Worm (Caenorhabditis elegans) whole organism, L4 larva: ENCODE data around the gene djr-1.1.

ENCODE experiments used
- D1046.2 ChIP-seq: fragments of 200-800 bp; sonication (Bioruptor generic); IDR thresholded peaks from 2 replicates; pipeline ENCODE4 v1.3.6; 2022; ENCODE audit warnings: missing genetic modification characterization, missing compliant biosample characterization
- F37D6.2 ChIP-seq: sonication (generic microtip); optimal IDR thresholded peaks from 2 replicates; lab custom pipeline; 2016; ENCODE audit warnings: mild to moderate bottlenecking, missing genetic modification characterization, missing compliant biosample characterization
- F44E2.7 ChIP-seq: fragments of 200-800 bp; sonication (Bioruptor generic); IDR thresholded peaks from 2 replicates; pipeline ENCODE4 v2.1.2; 2022; ENCODE audit warnings: missing genetic modification characterization, missing compliant biosample characterization
- F49E8.2 ChIP-seq: sonication (generic microtip); optimal IDR thresholded peaks from 2 replicates; lab custom pipeline; 2016; ENCODE audit warnings: missing compliant biosample characterization, mild to moderate bottlenecking, missing genetic modification characterization, borderline replicate concordance
- R02D3.7 ChIP-seq: fragments of 150-350 bp; sonication (generic microtip); optimal IDR thresholded peaks from 3 replicates; lab custom pipeline; 2014; ENCODE audit warnings: missing biosample characterization, missing genetic modification characterization
- ZK337.2 ChIP-seq: fragments of 200-800 bp; sonication (Bioruptor generic); IDR thresholded peaks from 2 replicates; pipeline ENCODE4 v1.3.6; 2022; ENCODE audit warnings: missing genetic modification reagents, missing genetic modification characterization, missing compliant biosample characterization
- aly-2 ChIP-seq: sonication (generic microtip); optimal IDR thresholded peaks from 2 replicates; lab custom pipeline; 2018; ENCODE audit warnings: missing biosample characterization, missing genetic modification characterization
- ama-1 ChIP-seq: fragments of 150-350 bp; optimal IDR thresholded peaks from 2 replicates; lab custom pipeline; 2014; ENCODE audit warnings: inconsistent platforms, mixed read lengths
- arid-1 ChIP-seq: fragments of 200-800 bp; sonication (Bioruptor generic); conservative IDR thresholded peaks from 2 replicates; pipeline ENCODE4 v1.3.6; 2022; ENCODE audit warnings: missing genetic modification reagents, missing genetic modification characterization, missing compliant biosample characterization
- attf-4 ChIP-seq: sonication (generic microtip); optimal IDR thresholded peaks from 3 replicates; lab custom pipeline; 2017; ENCODE audit warnings: missing biosample characterization, missing genetic modification characterization
- ceh-20 ChIP-seq: fragments of 200-800 bp; sonication (Bioruptor generic); IDR thresholded peaks from 2 replicates; pipeline ENCODE4 v1.3.6; 2022; ENCODE audit warnings: missing genetic modification reagents, missing genetic modification characterization, missing compliant biosample characterization
- ceh-28 ChIP-seq: fragments of 150-350 bp; optimal IDR thresholded peaks from 2 replicates; lab custom pipeline; 2014; ENCODE audit warnings: missing biosample characterization, missing genetic modification reagents, missing genetic modification characterization
- ceh-32 ChIP-seq: sonication (generic microtip); optimal IDR thresholded peaks from 2 replicates; lab custom pipeline; 2016; ENCODE audit warnings: mild to moderate bottlenecking, missing genetic modification characterization, missing compliant biosample characterization; ENCODE audit not compliant: poor library complexity
- ctbp-1 ChIP-seq: fragments of 200-800 bp; sonication (Bioruptor generic); IDR thresholded peaks from 2 replicates; pipeline ENCODE4 v1.3.6; 2022; ENCODE audit warnings: missing genetic modification reagents, missing genetic modification characterization, missing compliant biosample characterization
- daf-12 ChIP-seq: fragments of 150-350 bp; optimal IDR thresholded peaks from 2 replicates; lab custom pipeline; 2014; ENCODE audit warnings: missing biosample characterization, missing genetic modification reagents, missing genetic modification characterization
- dmd-6 ChIP-seq: fragments of 200-800 bp; sonication (Bioruptor generic); IDR thresholded peaks from 2 replicates; pipeline ENCODE4 v1.3.6; 2022; ENCODE audit warnings: missing genetic modification reagents, missing genetic modification characterization, missing compliant biosample characterization
- dmd-8 ChIP-seq: fragments of 200-800 bp; sonication (Bioruptor generic); IDR thresholded peaks from 2 replicates; pipeline ENCODE4 v1.3.6; 2022; ENCODE audit warnings: missing genetic modification characterization, missing compliant biosample characterization
- dmd-9 ChIP-seq: fragments of 200-800 bp; sonication (Bioruptor generic); IDR thresholded peaks from 2 replicates; pipeline ENCODE4 v1.3.6; 2022; ENCODE audit warnings: missing genetic modification reagents, missing genetic modification characterization, missing compliant biosample characterization
- dpl-1 ChIP-seq: fragments of 150-350 bp; optimal IDR thresholded peaks from 2 replicates; lab custom pipeline; 2014; ENCODE audit warnings: missing biosample characterization, missing genetic modification reagents, missing genetic modification characterization
- duxl-1 ChIP-seq: sonication (generic microtip); optimal IDR thresholded peaks from 2 replicates; lab custom pipeline; 2016; ENCODE audit warnings: mild to moderate bottlenecking, missing genetic modification characterization, moderate library complexity, missing compliant biosample characterization; ENCODE audit not compliant: poor library complexity
- dve-1 ChIP-seq: sonication (generic microtip); optimal IDR thresholded peaks from 2 replicates; lab custom pipeline; 2017; ENCODE audit warnings: antibody characterized with exemption, mild to moderate bottlenecking, missing genetic modification characterization, missing compliant biosample characterization; ENCODE audit not compliant: insufficient read depth
- gei-8 ChIP-seq: fragments of 200-800 bp; sonication (Bioruptor generic); optimal IDR thresholded peaks from 2 replicates; lab custom pipeline; 2018; ENCODE audit warnings: mild to moderate bottlenecking, missing genetic modification characterization, missing compliant biosample characterization
- hlh-11 ChIP-seq: fragments of 200-800 bp; sonication (Bioruptor generic); optimal IDR thresholded peaks from 2 replicates; lab custom pipeline; 2018; ENCODE audit warnings: mild to moderate bottlenecking, missing genetic modification characterization, missing compliant biosample characterization
- hlh-30 ChIP-seq: sonication (generic microtip); optimal IDR thresholded peaks from 2 replicates; lab custom pipeline; 2017; ENCODE audit warnings: antibody characterized with exemption, mild to moderate bottlenecking, missing genetic modification characterization, missing compliant biosample characterization; ENCODE audit not compliant: insufficient read depth
- lim-7 ChIP-seq: fragments of 200-800 bp; sonication (Bioruptor generic); IDR thresholded peaks from 2 replicates; pipeline ENCODE4 v1.3.6; 2022; ENCODE audit warnings: missing genetic modification characterization, missing compliant biosample characterization
- lin-13 ChIP-seq: fragments of 150-350 bp; optimal IDR thresholded peaks from 2 replicates; lab custom pipeline; 2014; ENCODE audit warnings: missing biosample characterization, missing genetic modification reagents, missing genetic modification characterization
- lin-15B ChIP-seq: fragments of 150-350 bp; sonication (generic microtip); optimal IDR thresholded peaks from 3 replicates; lab custom pipeline; 2014; ENCODE audit warnings: missing biosample characterization, missing genetic modification characterization
- lin-39 ChIP-seq: fragments of 150-350 bp; optimal IDR thresholded peaks from 2 replicates; lab custom pipeline; 2014; ENCODE audit warnings: missing biosample characterization, missing genetic modification reagents, missing genetic modification characterization
- lir-3 ChIP-seq: sonication (generic microtip); optimal IDR thresholded peaks from 2 replicates; lab custom pipeline; 2016; ENCODE audit warnings: mild to moderate bottlenecking, missing genetic modification characterization, missing compliant biosample characterization
- mdl-1 ChIP-seq, 2 experiments: fragments of 150-350 bp in 1 of 2; sonication (generic microtip) in 1 of 2; optimal IDR thresholded peaks; 2 replicates each; lab custom pipeline; 2014 to 2017; ENCODE audit warnings: missing biosample characterization in 2 of 2, missing genetic modification characterization in 2 of 2
- mdt-29 ChIP-seq: fragments of 200-800 bp; sonication (Bioruptor generic); IDR thresholded peaks from 2 replicates; pipeline ENCODE4 v1.3.6; 2022; ENCODE audit warnings: missing genetic modification reagents, missing genetic modification characterization, missing compliant biosample characterization
- mes-2 ChIP-seq: sonication (generic microtip); optimal IDR thresholded peaks from 2 replicates; lab custom pipeline; 2016; ENCODE audit warnings: missing genotype, mild to moderate bottlenecking, missing genetic modification characterization, missing compliant biosample characterization; ENCODE audit not compliant: poor library complexity, severe bottlenecking
- nhr-11 ChIP-seq: fragments of 150-350 bp; optimal IDR thresholded peaks from 2 replicates; lab custom pipeline; 2014; ENCODE audit warnings: missing biosample characterization, missing genetic modification characterization
- nhr-111 ChIP-seq: fragments of 200-800 bp; sonication (Bioruptor generic); optimal IDR thresholded peaks from 2 replicates; lab custom pipeline; 2018; ENCODE audit warnings: mild to moderate bottlenecking, missing genetic modification characterization, missing compliant biosample characterization
- nhr-6 ChIP-seq: fragments of 150-350 bp; optimal IDR thresholded peaks from 2 replicates; lab custom pipeline; 2014; ENCODE audit warnings: missing biosample characterization, missing genetic modification characterization
- nhr-76 ChIP-seq: fragments of 150-350 bp; optimal IDR thresholded peaks from 2 replicates; lab custom pipeline; 2014; ENCODE audit warnings: missing biosample characterization, missing genetic modification characterization
- pha-4 ChIP-seq, 2 experiments: fragments of 150-350 bp in 1 of 2; fragments of 200-800 bp in 1 of 2; sonication (Bioruptor generic) in 1 of 2; IDR thresholded peaks in 1 of 2; optimal IDR thresholded peaks in 1 of 2; 2 replicates each; pipeline versions ENCODE4 v1.3.6 to Lab custom; 2014 to 2022; ENCODE audit warnings: missing genetic modification characterization in 2 of 2, missing genetic modification reagents in 2 of 2, missing biosample characterization in 1 of 2, missing compliant biosample characterization in 1 of 2
- pqm-1 ChIP-seq: sonication (generic microtip); optimal IDR thresholded peaks from 2 replicates; lab custom pipeline; 2017; ENCODE audit warnings: missing biosample characterization, missing genetic modification characterization
- rbr-2 ChIP-seq: sonication (generic microtip); optimal IDR thresholded peaks from 2 replicates; lab custom pipeline; 2016; ENCODE audit warnings: missing genotype, missing genetic modification characterization, missing compliant biosample characterization
- saeg-2 ChIP-seq: fragments of 200-800 bp; sonication (Bioruptor generic); IDR thresholded peaks from 2 replicates; pipeline ENCODE4 v1.3.6; 2022; ENCODE audit warnings: missing genetic modification reagents, missing genetic modification characterization, missing compliant biosample characterization
- spr-1 ChIP-seq: sonication (generic microtip); optimal IDR thresholded peaks from 2 replicates; lab custom pipeline; 2016; ENCODE audit warnings: mild to moderate bottlenecking, missing genetic modification characterization, missing compliant biosample characterization
- spr-3 ChIP-seq: fragments of 200-800 bp; sonication (Bioruptor generic); optimal IDR thresholded peaks from 2 replicates; lab custom pipeline; 2018; ENCODE audit warnings: mild to moderate bottlenecking, missing genetic modification characterization, missing compliant biosample characterization
- tag-97 ChIP-seq: fragments of 200-800 bp; sonication (Bioruptor generic); IDR thresholded peaks from 2 replicates; pipeline ENCODE4 v1.3.6; 2022; ENCODE audit warnings: missing genetic modification characterization, missing compliant biosample characterization
- tra-1 ChIP-seq: fragments of 200-800 bp; sonication (Bioruptor generic); IDR thresholded peaks from 2 replicates; pipeline ENCODE4 v1.3.6; 2022; ENCODE audit warnings: missing genetic modification reagents, missing genetic modification characterization, missing compliant biosample characterization
- unc-39 ChIP-seq: sonication (generic microtip); optimal IDR thresholded peaks from 2 replicates; lab custom pipeline; 2017; ENCODE audit warnings: missing biosample characterization, missing genetic modification characterization
- unc-62 ChIP-seq, 3 experiments: fragments of 150-350 bp in 1 of 3; sonication (generic microtip); optimal IDR thresholded peaks in 2 of 3; peaks in 1 of 3; 1 replicate in 1 of 3; 2 replicates in 2 of 3; lab custom pipeline; 2014 to 2017; ENCODE audit warnings: missing biosample characterization in 3 of 3, missing genetic modification characterization in 3 of 3, missing genetic modification reagents in 3 of 3, missing genotype in 1 of 3
- zip-11 ChIP-seq: fragments of 200-800 bp; sonication (Bioruptor generic); IDR thresholded peaks from 2 replicates; pipeline ENCODE4 v1.3.6; 2022; ENCODE audit warnings: missing genetic modification characterization, missing compliant biosample characterization

The djr-1.1 gene

ce11 chrII:290282-290681 is at the start of gene djr-1.1:
TSS of gene djr-1.1 (plus strand) at chrII:290582.
- no peak for TF ChIP-seq saeg-2 (GFP tag; lab: Robert Waterston, UW)
- no peak for TF ChIP-seq nhr-76 (tag; lab: Kevin White, UChicago)
- no peak for TF ChIP-seq F44E2.7 (GFP tag; lab: Robert Waterston, UW)
- no peak for TF ChIP-seq duxl-1 (tag; lab: Kevin White, UChicago)
- no peak for TF ChIP-seq R02D3.7 (tag; lab: Kevin White, UChicago)
- no peak for TF ChIP-seq ceh-28
- no peak for TF ChIP-seq mdt-29 (GFP tag; lab: Robert Waterston, UW)
- no peak for TF ChIP-seq lir-3 (tag; lab: Kevin White, UChicago)
- no peak for TF ChIP-seq nhr-111
- no peak for TF ChIP-seq F49E8.2
- no peak for TF ChIP-seq dpl-1
- no peak for TF ChIP-seq ceh-32 (tag; lab: Kevin White, UChicago)
- no peak for TF ChIP-seq D1046.2 (GFP tag; lab: Robert Waterston, UW)
- no peak for TF ChIP-seq nhr-11 (tag; lab: Kevin White, UChicago)
- no peak for TF ChIP-seq ceh-20 (GFP tag; lab: Robert Waterston, UW)
- no peak for TF ChIP-seq mdl-1 (tag; optimal IDR thresholded peaks at IDR 0.05; lab: Kevin White, UChicago)
- TF ChIP-seq spr-3 (GFP tag; lab: Kevin White, UChicago) = no peak
- TF ChIP-seq hlh-11 (tag; lab: Kevin White, UChicago) = no peak
- no peak for TF ChIP-seq pha-4 (GFP tag; IDR thresholded peaks at IDR 0.05; lab: Robert Waterston, UW)
- TF ChIP-seq pha-4 (tag; optimal IDR thresholded peaks at IDR 0.05; lab: Kevin White, UChicago) = no peak
- no peak for TF ChIP-seq lin-13 (GFP tag; lab: Kevin White, UChicago)

- TF ChIP-seq unc-62 (GFP tag; optimal IDR thresholded peaks at IDR 0.05 in 1 of 2; lab: Kevin White, UChicago) (peak in 1 of 2 experiments; percentile 94), unc-62 (tag; optimal IDR thresholded peaks at IDR 0.05; lab: Kevin White, UChicago) (no peak), rbr-2 (tag; lab: Kevin White, UChicago) (no peak)
Observed at ce11 chrII:247736-248135, 42.6 kb upstream of the djr-1.1 start.

- peak; percentile 98 for TF ChIP-seq dve-1 (tag; lab: Kevin White, UChicago)
- peak; percentile 74 for TF ChIP-seq pqm-1 (tag; lab: Kevin White, UChicago)
- no peak for TF ChIP-seq attf-4 (tag; lab: Kevin White, UChicago)
- TF ChIP-seq lin-15B (tag; lab: Kevin White, UChicago) = peak; percentile 95
- no peak for TF ChIP-seq daf-12 (tag; lab: Kevin White, UChicago)
- peak; percentile 84 for TF ChIP-seq hlh-30 (tag; lab: Kevin White, UChicago)
- TF ChIP-seq dmd-6 = peak; percentile 76
- no peak for TF ChIP-seq zip-11
- TF ChIP-seq tra-1 (GFP tag; lab: Robert Waterston, UW) = peak; percentile 81
- TF ChIP-seq tag-97 (GFP tag; lab: Robert Waterston, UW) = no peak
- TF ChIP-seq F44E2.7 (GFP tag; lab: Robert Waterston, UW) = peak; percentile 88; the same call in 1 of the 2 replicates
- TF ChIP-seq ZK337.2 = no peak
- TF ChIP-seq aly-2 (tag; lab: Kevin White, UChicago) = no peak
- TF ChIP-seq rbr-2 (tag; lab: Kevin White, UChicago) = peak; percentile 93
- peak; percentile 91 for TF ChIP-seq spr-1 (tag; lab: Kevin White, UChicago)
- no peak for TF ChIP-seq gei-8 (GFP tag; lab: Kevin White, UChicago)
- TF ChIP-seq dmd-8 (GFP tag; lab: Robert Waterston, UW) = 0 out of 2 replicates have a peak, but pooled peaks have one; percentile 16
- TF ChIP-seq ama-1 (lab: Kevin White, UChicago) = no peak
- TF ChIP-seq lin-39 = no peak
- peak; percentile 84 for TF ChIP-seq F37D6.2
- TF ChIP-seq mes-2 = peak; percentile 99
- no peak for TF ChIP-seq unc-39 (tag; lab: Kevin White, UChicago)
- peak; percentile 62; the same call in 1 of the 2 replicates for TF ChIP-seq lim-7 (GFP tag; lab: Robert Waterston, UW)
- TF ChIP-seq ctbp-1 (GFP tag; lab: Robert Waterston, UW) = peak; percentile 78
- peak; percentile 96 for TF ChIP-seq arid-1 (GFP tag; lab: Robert Waterston, UW)
- TF ChIP-seq mdl-1 (tag; optimal IDR thresholded peaks at IDR 0.05; lab: Kevin White, UChicago) = peak; percentile 28 to 77
- TF ChIP-seq nhr-6 (tag; lab: Kevin White, UChicago) = peak; percentile 97
- peak; percentile 87; the same call in 1 of the 2 replicates for TF ChIP-seq dmd-9
Observed at ce11 chrII:255124-255523, 35.3 kb upstream of the djr-1.1 start.
